Fruit fly (Drosophila melanogaster): ENCODE results near the gene CG42710.

Gene CG42710

DNA sequence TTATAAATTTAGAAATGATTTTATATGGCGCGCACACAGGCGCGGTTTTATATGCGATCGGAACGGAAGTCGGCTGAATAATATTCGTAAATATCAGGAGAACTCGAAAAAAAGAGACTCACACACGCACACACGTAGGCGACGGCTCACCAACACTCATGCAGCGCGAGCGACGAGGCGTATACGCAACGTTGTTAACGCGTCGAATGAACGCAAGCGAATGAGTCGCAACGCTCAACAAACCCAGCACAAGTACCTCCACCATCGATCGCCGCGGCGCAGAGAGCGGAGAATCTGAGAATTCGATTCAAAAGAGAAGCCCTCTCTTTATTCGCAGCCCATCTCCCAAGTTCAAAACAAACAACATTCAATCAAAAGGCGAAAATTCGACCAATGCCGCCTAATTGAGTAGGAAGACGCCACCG, 46.7 kb downstream of the CG42710 start:
- TF ChIP-seq psq (optimal IDR thresholded peaks at IDR 0.05) (no peak), ttk (optimal IDR thresholded peaks at IDR 0.05) (no peak), insv (optimal IDR thresholded peaks at IDR 0.05) (no peak), Sin3A (optimal IDR thresholded peaks at IDR 0.05) (no peak), h (optimal IDR thresholded peaks at IDR 0.05) (no peak), Myc (optimal IDR thresholded peaks at IDR 0.05) (no peak)

DNA sequence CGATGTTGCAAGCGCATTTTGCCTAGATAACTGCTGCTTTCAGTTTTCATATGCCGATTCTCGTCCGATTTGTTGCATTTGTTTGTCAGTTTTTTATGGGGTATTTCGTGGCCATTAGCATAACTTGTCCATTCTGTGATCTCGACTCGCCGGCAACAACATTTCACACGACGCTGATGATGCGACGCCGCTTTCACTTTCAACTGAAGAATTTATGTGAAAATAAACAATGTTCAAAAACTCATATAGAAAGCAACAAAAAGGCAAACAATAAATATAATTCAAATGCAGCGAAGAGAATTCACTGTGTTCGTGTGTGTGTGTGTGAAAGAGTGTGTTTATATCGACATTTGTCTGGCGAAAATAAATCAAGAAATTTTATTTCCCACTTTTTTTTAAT, 47.3 kb downstream of the CG42710 start:
- TF ChIP-seq ttk (optimal IDR thresholded peaks at IDR 0.05), result no peak
- no peak for TF ChIP-seq Myc (optimal IDR thresholded peaks at IDR 0.05)
- no peak for TF ChIP-seq Sin3A (optimal IDR thresholded peaks at IDR 0.05)
- no peak for TF ChIP-seq h (optimal IDR thresholded peaks at IDR 0.05)
- TF ChIP-seq insv (optimal IDR thresholded peaks at IDR 0.05), result no peak
- TF ChIP-seq psq (optimal IDR thresholded peaks at IDR 0.05), result no peak

DNA sequence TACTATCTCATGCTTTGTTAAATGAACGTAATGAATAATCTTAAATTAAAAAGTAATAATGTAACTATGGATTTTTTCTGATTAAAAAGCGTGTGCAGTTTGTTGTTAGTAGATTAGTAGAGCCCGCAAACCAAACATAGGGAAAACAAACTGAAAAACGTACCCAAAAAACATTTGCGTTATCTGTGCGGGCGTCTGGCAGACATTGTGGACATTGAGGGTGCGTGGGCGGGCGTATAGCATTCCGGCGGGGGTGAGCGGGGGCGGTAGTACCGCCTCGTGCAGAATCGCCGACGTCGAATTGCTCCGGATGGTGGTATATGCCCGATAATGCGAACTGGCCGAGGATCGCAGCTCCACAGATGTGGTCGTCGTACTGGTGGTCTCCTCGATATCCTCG, 48.0 kb downstream of the CG42710 start:
- TF ChIP-seq psq (optimal IDR thresholded peaks at IDR 0.05) (no peak), Myc (optimal IDR thresholded peaks at IDR 0.05) (no peak), insv (optimal IDR thresholded peaks at IDR 0.05) (no peak), h (optimal IDR thresholded peaks at IDR 0.05) (no peak)

DNA sequence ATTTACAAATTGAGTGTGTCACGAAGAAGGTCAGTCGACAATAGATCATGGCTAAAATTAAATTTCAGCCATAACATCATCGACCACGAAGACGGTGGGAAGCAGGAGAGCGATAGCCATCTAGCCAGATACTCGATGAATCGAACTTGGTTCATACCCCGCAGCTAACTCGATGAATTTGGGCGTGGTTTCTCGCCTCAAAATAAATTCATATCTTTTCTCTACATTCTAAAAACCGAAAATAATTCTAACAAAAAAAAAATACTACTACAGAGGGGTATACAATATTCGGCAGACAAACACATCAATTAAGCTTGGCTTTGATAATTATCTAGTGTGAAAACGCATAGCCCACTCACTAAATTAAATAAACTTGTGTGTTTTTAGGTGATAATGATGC, 49.6 kb downstream of the CG42710 start:
- TF ChIP-seq insv (optimal IDR thresholded peaks at IDR 0.05) (no peak), psq (optimal IDR thresholded peaks at IDR 0.05) (no peak)

Measured in Kc167 (cell line).